Fruit fly (Drosophila melanogaster): ENCODE results near the gene Polr3D.
A peak's percentile ranks its signal among the peaks of the same experiment; 100 is the strongest.

Gene Polr3D

DNA sequence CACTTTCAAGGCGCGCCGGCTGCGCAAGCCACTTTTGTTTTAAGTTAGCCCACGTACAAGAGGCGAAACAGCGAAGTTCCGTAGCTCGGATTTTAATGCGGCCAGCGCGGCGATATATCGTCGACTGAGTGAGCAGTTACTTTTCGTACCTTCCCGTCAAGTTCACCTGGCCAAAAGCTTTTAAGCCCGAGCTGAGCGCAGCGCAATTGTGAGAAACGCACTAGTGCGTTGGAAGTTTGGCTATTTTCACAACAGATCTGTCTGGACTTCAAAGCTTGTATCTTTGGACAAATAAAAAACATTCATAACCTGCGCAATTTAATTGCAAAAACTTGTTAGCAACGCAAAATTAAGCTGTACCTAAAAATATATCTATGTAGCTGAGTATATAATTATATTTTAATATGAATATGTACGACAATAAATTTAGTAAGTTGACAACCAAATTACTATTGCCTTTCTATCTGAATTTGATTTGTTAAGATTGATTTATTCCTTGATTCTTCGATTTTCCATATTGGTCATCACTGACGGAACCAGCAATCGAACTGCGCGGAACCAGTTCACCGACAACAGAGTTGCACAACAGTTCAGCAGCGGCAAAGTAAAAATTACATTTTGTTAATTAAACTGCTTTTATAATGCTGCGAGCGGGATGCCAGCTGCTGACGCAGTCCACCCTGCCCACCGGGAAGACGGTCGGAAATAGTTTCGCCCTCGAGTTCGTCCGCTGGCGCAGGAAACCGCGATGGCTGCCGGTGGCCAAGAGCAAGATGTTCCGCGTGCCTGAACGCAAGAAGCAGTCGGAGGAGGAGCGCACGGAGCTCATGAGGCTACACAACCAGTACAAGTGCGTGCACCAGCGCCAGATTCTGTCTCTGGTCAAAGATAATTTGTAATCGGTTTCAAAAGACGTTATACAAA, 3.1 kb downstream of the Polr3D start, which contains the start of the genes CG13698 and mRpS26 (continued):
- peak; percentile 89 for TF ChIP-seq row (GFP tag; IDR thresholded peaks at IDR 0.05)
- TF ChIP-seq CG18476 (GFP tag; optimal IDR thresholded peaks at IDR 0.05) = peak; percentile 14
- TF ChIP-seq Aef1 (GFP tag; IDR thresholded peaks at IDR 0.05) = peak; percentile 61; the same call in 2 of the 3 replicates
- no peak for TF ChIP-seq CG43689 (GFP tag; IDR thresholded peaks at IDR 0.05)
- TF ChIP-seq HLH3B (GFP tag; IDR thresholded peaks at IDR 0.05) = 0 out of 2 replicates have a peak, but pooled peaks have one; percentile 36
- peak; percentile 57 for TF ChIP-seq BEAF-32 (GFP tag; optimal IDR thresholded peaks at IDR 0.05)
- no peak for TF ChIP-seq sqz (GFP tag; optimal IDR thresholded peaks at IDR 0.05)
- no peak for TF ChIP-seq CG8089 (GFP tag; optimal IDR thresholded peaks at IDR 0.05)
- 0 out of 2 replicates have a peak, but pooled peaks have one; percentile 24 for TF ChIP-seq bowl (GFP tag; IDR thresholded peaks at IDR 0.05)
- TF ChIP-seq HHEX (GFP tag; optimal IDR thresholded peaks at IDR 0.05) = peak; percentile 56
- TF ChIP-seq E2f2 (GFP tag; IDR thresholded peaks at IDR 0.05) = peak; percentile 56; the same call in 1 of the 2 replicates
- peak; percentile 43; the same call in 1 of the 2 replicates for TF ChIP-seq onecut (GFP tag; IDR thresholded peaks at IDR 0.05)
- peak; percentile 54 for TF ChIP-seq Sin3A (optimal IDR thresholded peaks at IDR 0.05)
- TF ChIP-seq MESR4 (GFP tag; optimal IDR thresholded peaks at IDR 0.05) = peak; percentile 91
- no peak for TF ChIP-seq Camta (GFP tag; optimal IDR thresholded peaks at IDR 0.05)
- TF ChIP-seq Bteb2 (GFP tag; optimal IDR thresholded peaks at IDR 0.05) = peak; percentile 24
- no peak for TF ChIP-seq CG9797 (GFP tag; optimal IDR thresholded peaks at IDR 0.05)
- 0 out of 2 replicates have a peak, but pooled peaks have one; percentile 41 for TF ChIP-seq CG16779 (GFP tag; IDR thresholded peaks at IDR 0.05)
- TF ChIP-seq emc (GFP tag; optimal IDR thresholded peaks at IDR 0.05) = no peak
- TF ChIP-seq Med (GFP tag) = peak; percentile 70
- TF ChIP-seq fru (optimal IDR thresholded peaks at IDR 0.05) = no peak
- TF ChIP-seq Fer3 (tag; optimal IDR thresholded peaks at IDR 0.05) = peak; percentile 75
- peak; percentile 67 for TF ChIP-seq CG32532 (GFP tag; IDR thresholded peaks at IDR 0.05)
- TF ChIP-seq chm (GFP tag; IDR thresholded peaks at IDR 0.05) = peak; percentile 52
- TF ChIP-seq Awh (GFP tag; IDR thresholded peaks at IDR 0.05) = 0 out of 2 replicates have a peak, but pooled peaks have one; percentile 36
- TF ChIP-seq CG10274 (GFP tag; optimal IDR thresholded peaks at IDR 0.05) = no peak
- no peak for TF ChIP-seq CG31365 (tag; optimal IDR thresholded peaks at IDR 0.05)
- TF ChIP-seq cas (GFP tag; IDR thresholded peaks at IDR 0.05) = 0 out of 2 replicates have a peak, but pooled peaks have one; percentile 25
- TF ChIP-seq CG34224 (GFP tag; IDR thresholded peaks at IDR 0.05; ENCODE audit: partially characterized antibody) = no peak; the same call in 2 of the 3 replicates
- no peak for TF ChIP-seq Antp (GFP tag; optimal IDR thresholded peaks at IDR 0.05)
- peak; percentile 22 for TF ChIP-seq stwl (tag; optimal IDR thresholded peaks at IDR 0.05)
- no peak for TF ChIP-seq slp2 (GFP tag; optimal IDR thresholded peaks at IDR 0.05)
- TF ChIP-seq Gsc (GFP tag; IDR thresholded peaks at IDR 0.05) = no peak
- TF ChIP-seq exex (tag; optimal IDR thresholded peaks at IDR 0.05) = peak; percentile 27
- TF ChIP-seq CG13775 (GFP tag; optimal IDR thresholded peaks at IDR 0.05) = peak; percentile 77
- no peak for TF ChIP-seq pnt (GFP tag; optimal IDR thresholded peaks at IDR 0.05)
- no peak for TF ChIP-seq bigmax (GFP tag; optimal IDR thresholded peaks at IDR 0.05)
- TF ChIP-seq CG12104 (GFP tag; optimal IDR thresholded peaks at IDR 0.05) = peak; percentile 53
- TF ChIP-seq vfl (GFP tag; optimal IDR thresholded peaks at IDR 0.05) = peak; percentile 37
- TF ChIP-seq kah (GFP tag; optimal IDR thresholded peaks at IDR 0.05) = no peak
- TF ChIP-seq CG4730 (GFP tag; IDR thresholded peaks at IDR 0.05) = 0 out of 2 replicates have a peak, but pooled peaks have one; percentile 22
- no peak for TF ChIP-seq CG12744 (GFP tag; optimal IDR thresholded peaks at IDR 0.05)
- TF ChIP-seq Sry-δ (GFP tag; optimal IDR thresholded peaks at IDR 0.05) = peak; percentile 21
- TF ChIP-seq CG1647 (GFP tag; optimal IDR thresholded peaks at IDR 0.05) = no peak
- TF ChIP-seq Ptx1 (GFP tag; IDR thresholded peaks at IDR 0.05) = peak; percentile 78
- TF ChIP-seq CG32772 (GFP tag; IDR thresholded peaks at IDR 0.05) = peak; percentile 42; the same call in 1 of the 2 replicates
- no peak for TF ChIP-seq CG14860 (GFP tag; IDR thresholded peaks at IDR 0.05; ENCODE audit: partially characterized antibody)
- TF ChIP-seq B-H2 (GFP tag; optimal IDR thresholded peaks at IDR 0.05) = peak; percentile 68
- TF ChIP-seq CG32767 (GFP tag; IDR thresholded peaks at IDR 0.05) = no peak
- peak; percentile 84 for TF ChIP-seq CG17361 (GFP tag; IDR thresholded peaks at IDR 0.05)
